Worm (Caenorhabditis elegans): Measurements from ENCODE around the gene Y46D2A.3.

DNA sequence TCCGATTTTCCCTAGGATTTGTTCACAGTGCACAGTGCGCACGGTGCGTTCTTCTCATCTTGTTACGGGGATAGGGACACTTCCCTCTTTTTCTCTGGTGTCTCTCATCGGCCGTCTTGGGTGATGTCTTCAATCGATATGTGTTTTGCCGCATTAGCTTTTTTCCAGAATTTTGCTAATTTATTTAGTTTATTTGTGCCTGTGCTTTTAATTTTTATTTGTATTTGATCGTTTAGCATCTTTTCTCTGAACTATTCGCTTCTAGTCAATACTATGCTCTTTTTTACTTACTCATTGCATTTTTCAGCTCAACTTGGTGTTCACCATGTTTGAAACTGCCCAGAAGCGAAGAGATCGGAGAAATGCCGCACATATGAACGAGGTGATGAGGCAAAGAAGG, 13.2 kb upstream of the Y46D2A.3 start, which contains the start of gene F14D2.5:
- TF ChIP-seq lin-15B (tag; optimal IDR thresholded peaks at IDR 0.05) = no peak
- no peak for TF ChIP-seq nhr-90 (tag; optimal IDR thresholded peaks at IDR 0.05; ENCODE audit: poor library complexity)
- TF ChIP-seq nhr-12 (tag; optimal IDR thresholded peaks at IDR 0.05) = no peak
- TF ChIP-seq dpl-1 (GFP tag; optimal IDR thresholded peaks at IDR 0.05) = no peak
